Worm (Caenorhabditis elegans): Measurements from ENCODE around the gene fkh-9.

Gene fkh-9

DNA sequence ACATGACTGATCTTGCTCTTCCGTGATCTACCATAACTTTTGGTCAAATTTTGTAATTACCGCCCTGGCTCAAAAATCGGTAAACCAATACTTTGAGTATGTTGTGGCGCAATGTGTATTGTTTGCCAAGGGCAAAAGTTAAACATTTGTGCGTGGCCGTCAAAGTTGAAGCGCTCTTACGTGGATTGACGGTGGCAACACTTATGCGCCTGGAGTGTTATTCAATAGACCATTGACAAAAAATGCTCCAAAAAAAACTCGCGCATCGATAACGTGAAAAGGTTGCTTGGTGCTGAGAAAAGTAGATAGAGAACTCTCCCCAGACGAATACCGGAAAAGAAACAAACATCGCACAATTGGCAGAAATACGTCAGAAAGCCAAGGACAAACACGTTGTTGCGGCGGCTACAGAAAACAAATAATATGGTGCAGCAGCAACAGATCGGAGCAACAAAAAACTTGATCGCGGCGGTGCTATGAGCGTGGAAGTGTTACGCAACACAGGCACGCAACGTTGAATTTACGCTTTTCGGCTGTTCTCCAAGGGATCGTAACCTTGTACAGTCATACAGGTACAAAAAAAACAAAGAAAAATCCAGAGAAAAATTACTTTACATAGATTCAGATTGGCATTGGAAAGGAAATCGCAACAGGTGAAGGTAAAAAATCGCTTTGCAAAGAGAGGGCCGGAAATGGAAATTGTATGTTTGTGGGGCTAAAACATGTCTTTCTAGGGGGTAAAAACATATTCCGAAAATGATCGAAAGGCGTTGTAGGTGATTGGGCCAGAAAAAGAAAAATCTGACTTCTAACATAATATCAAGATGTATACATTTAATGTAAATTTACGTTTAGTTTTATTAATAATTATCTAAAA is 7.4 kb upstream of the fkh-9 start:
- TF ChIP-seq fkh-2 (tag; optimal IDR thresholded peaks at IDR 0.05) (no peak), egl-5 (tag; optimal IDR thresholded peaks at IDR 0.05) (no peak), elt-2 (tag; optimal IDR thresholded peaks at IDR 0.05) (no peak), pha-4 (tag; optimal IDR thresholded peaks at IDR 0.05) (peak; percentile 84)

DNA sequence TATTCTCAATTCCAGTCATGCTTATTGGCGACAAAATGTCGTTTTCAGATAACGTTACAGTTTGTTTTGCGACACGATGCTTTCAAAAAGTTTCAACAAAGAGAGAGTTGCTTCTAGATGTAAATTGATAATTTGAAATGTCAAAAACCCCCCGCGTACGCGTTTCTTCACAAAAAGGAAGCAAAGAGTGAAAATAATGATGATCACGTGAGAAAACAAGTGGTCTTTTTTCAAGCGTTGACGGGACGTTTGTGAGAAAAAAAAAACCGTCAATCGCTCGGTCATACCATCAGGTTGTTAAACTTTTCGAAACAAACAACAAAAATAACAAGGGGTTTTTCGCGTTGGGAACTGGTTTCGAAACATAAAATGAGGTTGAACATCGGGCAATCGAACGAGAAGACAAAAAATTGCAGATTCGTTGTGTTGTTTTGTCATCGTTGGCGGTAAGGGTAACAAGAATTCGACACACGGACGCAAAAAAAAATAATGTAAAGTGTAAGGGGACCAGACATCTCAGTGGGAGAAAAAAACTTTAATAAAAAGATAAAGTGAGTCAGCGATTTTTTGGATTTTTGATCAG is 5.4 kb upstream of the fkh-9 start:
- no peak for TF ChIP-seq sea-2 (GFP tag; optimal IDR thresholded peaks at IDR 0.05)
- TF ChIP-seq ama-1 (optimal IDR thresholded peaks at IDR 0.05) = peak; percentile 43
- no peak for TF ChIP-seq lin-15B (tag; optimal IDR thresholded peaks at IDR 0.05)
- no peak for TF ChIP-seq nhr-67 (tag; optimal IDR thresholded peaks at IDR 0.05)
- TF ChIP-seq elt-2 (tag; optimal IDR thresholded peaks at IDR 0.05) = peak; percentile 93
- no peak for TF ChIP-seq aly-2 (tag; optimal IDR thresholded peaks at IDR 0.05)
- TF ChIP-seq nhr-43 (tag; optimal IDR thresholded peaks at IDR 0.05; ENCODE audit: poor library complexity, severe bottlenecking) = peak; percentile 4
- peak; percentile 6 for TF ChIP-seq lsy-12 (tag; optimal IDR thresholded peaks at IDR 0.05)
- no peak for TF ChIP-seq nhr-77 (tag; optimal IDR thresholded peaks at IDR 0.05)
- peak; percentile 39 for TF ChIP-seq nfya-1 (tag; optimal IDR thresholded peaks at IDR 0.05; ENCODE audit: insufficient read depth)
- no peak for TF ChIP-seq fos-1 (tag; optimal IDR thresholded peaks at IDR 0.05)
- peak; percentile 56 for TF ChIP-seq egl-27 (tag; optimal IDR thresholded peaks at IDR 0.05)
- peak; percentile 67 for TF ChIP-seq pha-4 (tag; optimal IDR thresholded peaks at IDR 0.05)
- TF ChIP-seq nhr-25 (tag; optimal IDR thresholded peaks at IDR 0.05) = peak; percentile 39
- TF ChIP-seq nhr-12 (tag; optimal IDR thresholded peaks at IDR 0.05) = no peak
- TF ChIP-seq jun-1 (tag; optimal IDR thresholded peaks at IDR 0.05) = peak; percentile 3
- peak; percentile 56 for TF ChIP-seq pqm-1 (tag; optimal IDR thresholded peaks at IDR 0.05)

DNA sequence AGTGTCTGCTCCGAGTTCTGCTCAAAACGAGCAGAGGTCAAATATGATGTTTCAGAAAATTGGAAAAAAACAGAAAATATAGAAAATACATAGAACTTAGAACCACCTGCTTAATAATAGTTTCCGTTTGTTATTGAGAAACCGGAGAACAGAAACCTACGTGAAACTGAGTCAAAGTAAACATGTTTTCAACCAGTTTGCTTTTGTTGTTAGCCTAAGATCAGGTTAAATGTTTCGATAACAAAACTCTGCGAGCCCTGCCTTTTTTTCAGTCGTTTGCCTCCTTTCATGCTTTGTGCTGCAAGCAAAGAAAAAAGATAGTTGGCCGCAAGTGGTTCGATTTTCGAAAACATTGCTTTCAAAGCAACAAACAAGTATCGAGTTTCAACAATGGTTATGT is 4.1 kb upstream of the fkh-9 start:
- TF ChIP-seq snpc-4 (tag; optimal IDR thresholded peaks at IDR 0.05) = no peak
- TF ChIP-seq elt-2 (tag; optimal IDR thresholded peaks at IDR 0.05) = peak; percentile 14
- TF ChIP-seq pha-4 (tag; optimal IDR thresholded peaks at IDR 0.05) = peak; percentile 45
- TF ChIP-seq nhr-76 (tag; optimal IDR thresholded peaks at IDR 0.05) = no peak
- TF ChIP-seq nhr-237 (tag; optimal IDR thresholded peaks at IDR 0.05) = no peak
- no peak for TF ChIP-seq egl-5 (tag; optimal IDR thresholded peaks at IDR 0.05)

DNA sequence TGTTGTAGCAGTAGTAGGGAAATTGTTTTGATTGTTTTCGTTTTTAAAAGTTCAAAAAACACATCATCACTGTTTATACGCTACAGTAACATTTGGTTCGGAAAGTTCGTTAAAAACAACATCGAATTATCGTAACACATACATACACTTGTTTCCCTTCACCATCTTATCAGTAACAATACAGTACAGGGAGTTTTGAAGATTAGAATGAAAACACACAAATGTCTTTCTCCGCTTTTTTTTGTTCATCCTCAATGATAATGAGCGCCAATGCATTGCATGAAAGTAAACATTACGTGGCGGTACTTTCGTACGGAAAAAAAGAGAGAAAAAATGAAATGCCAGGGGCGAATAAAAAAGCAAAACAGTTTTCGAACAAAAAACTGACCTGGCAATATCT is 2.8 kb upstream of the fkh-9 start:
- TF ChIP-seq lin-15B (tag; optimal IDR thresholded peaks at IDR 0.05) (no peak), pqm-1 (tag; optimal IDR thresholded peaks at IDR 0.05) (peak; percentile 98), skn-1 (tag; optimal IDR thresholded peaks at IDR 0.05) (peak; percentile 39), pha-4 (tag; optimal IDR thresholded peaks at IDR 0.05) (peak; percentile 83), eor-1 (tag; optimal IDR thresholded peaks at IDR 0.05) (no peak), egl-27 (tag; optimal IDR thresholded peaks at IDR 0.05) (peak; percentile 37), elt-2 (tag; optimal IDR thresholded peaks at IDR 0.05) (peak; percentile 98), snpc-4 (tag; optimal IDR thresholded peaks at IDR 0.05) (no peak), jun-1 (tag; optimal IDR thresholded peaks at IDR 0.05) (peak; percentile 81)

DNA sequence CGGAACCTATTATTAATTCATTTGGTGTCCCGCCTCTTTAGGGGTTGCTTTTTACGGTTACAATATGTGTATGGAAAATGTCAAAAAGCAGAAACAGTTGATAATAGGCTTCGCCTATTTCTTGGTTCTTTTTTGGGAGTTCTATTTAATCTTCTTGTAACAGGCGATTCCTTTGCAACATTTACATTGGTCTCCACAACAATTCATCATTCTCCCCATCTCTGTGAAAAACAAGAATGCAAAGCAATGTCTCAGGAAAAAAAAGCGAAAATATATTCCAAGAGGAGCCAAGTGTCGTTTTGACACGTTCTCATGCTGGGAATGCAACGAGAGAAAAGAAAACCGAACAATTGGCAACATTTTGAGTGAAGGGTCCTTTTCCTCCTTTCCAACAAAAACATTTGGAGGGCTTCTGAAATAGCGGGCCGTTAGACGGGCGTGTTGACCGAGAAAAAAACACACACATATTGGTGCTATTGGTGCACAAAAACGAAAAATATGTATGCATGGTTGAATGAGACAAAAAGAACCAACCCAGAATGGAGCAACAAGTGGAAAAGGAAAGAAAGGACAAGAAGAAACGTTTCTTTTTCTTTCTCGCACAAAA is 1.9 kb upstream of the fkh-9 start:
- peak; percentile 33 for TF ChIP-seq lin-39 (tag; optimal IDR thresholded peaks at IDR 0.05)
- no peak for TF ChIP-seq eor-1 (tag; optimal IDR thresholded peaks at IDR 0.05)

DNA sequence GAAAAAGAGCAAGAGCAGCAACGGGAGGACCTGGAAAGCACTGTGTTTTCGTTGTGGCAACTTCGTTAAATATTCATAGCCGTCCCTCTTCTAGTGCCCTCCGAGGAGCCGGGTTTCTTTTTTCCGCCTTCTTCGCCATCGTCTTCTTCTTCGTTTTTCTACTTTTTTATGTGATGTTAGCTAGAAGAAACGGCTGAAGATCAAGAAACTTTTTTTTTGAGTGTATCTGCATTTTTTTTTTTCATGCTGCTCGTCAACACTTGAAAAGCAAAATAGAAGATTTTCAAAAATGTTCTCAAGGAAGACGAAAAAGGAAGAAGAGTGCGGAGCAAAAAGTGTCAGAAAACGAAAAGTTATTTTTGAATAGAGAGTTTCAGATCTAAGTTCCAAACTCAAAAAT is 548 bp upstream of the fkh-9 start:
- TF ChIP-seq fkh-10 (GFP tag; optimal IDR thresholded peaks at IDR 0.05) (peak; percentile 59), nhr-43 (tag; optimal IDR thresholded peaks at IDR 0.05; ENCODE audit: poor library complexity, severe bottlenecking) (no peak), hmg-11 (tag; optimal IDR thresholded peaks at IDR 0.05) (peak; percentile 23), nhr-77 (tag; optimal IDR thresholded peaks at IDR 0.05) (no peak)

Data from whole organism, L3 larva.